Fruit fly (Drosophila melanogaster) whole organism, pupa: Measurements from ENCODE around the gene Jhbp7.

Source experiments
- CG10348 ChIP-seq: fragments of 200-800 bp; sonication (Bioruptor generic); IDR thresholded peaks from 2 replicates; pipeline ENCODE4 v1.3.6; 2022; ENCODE audit warnings: missing biosample characterization, missing genetic modification characterization
- CG12605 ChIP-seq: fragments of 200-800 bp; sonication (Bioruptor generic); IDR thresholded peaks from 2 replicates; pipeline ENCODE4 v1.3.6; 2022; ENCODE audit warnings: missing biosample characterization, missing genetic modification characterization
- CG17806 ChIP-seq: fragments of 200-800 bp; sonication (Bioruptor generic); optimal IDR thresholded peaks from 2 replicates; lab custom pipeline; 2018; ENCODE audit warnings: missing biosample characterization, mild to moderate bottlenecking, missing genetic modification characterization, moderate library complexity
- CG32121 ChIP-seq: fragments of 200-800 bp; sonication (Bioruptor generic); IDR thresholded peaks from 2 replicates; pipeline ENCODE4 v1.3.6; 2022; ENCODE audit warnings: missing biosample characterization, missing genetic modification characterization
- CG4496 ChIP-seq: fragments of 200-800 bp; sonication (Bioruptor generic); IDR thresholded peaks from 3 replicates; pipeline ENCODE4 v1.3.6; 2022; ENCODE audit warnings: missing biosample characterization, missing genetic modification characterization
- CG8159 ChIP-seq: fragments of 200-800 bp; sonication (Bioruptor generic); optimal IDR thresholded peaks from 3 replicates; lab custom pipeline; 2018; ENCODE audit warnings: missing biosample characterization, mild to moderate bottlenecking, missing genetic modification characterization, moderate library complexity
- EcR ChIP-seq: fragments of 200-800 bp; sonication (Bioruptor generic); optimal IDR thresholded peaks from 3 replicates; lab custom pipeline; 2019; ENCODE audit warnings: missing biosample characterization, missing genetic modification characterization, mild to moderate bottlenecking, moderate library complexity, missing genetic modification reagents
- Ets98B ChIP-seq: fragments of 200-800 bp; sonication (Bioruptor generic); IDR thresholded peaks from 2 replicates; pipeline ENCODE4 v1.3.6; 2022; ENCODE audit warnings: missing biosample characterization, missing genetic modification characterization
- Pif1B ChIP-seq: fragments of 200-800 bp; sonication (Bioruptor generic); optimal IDR thresholded peaks from 3 replicates; lab custom pipeline; 2016; ENCODE audit warnings: missing biosample characterization, missing genetic modification characterization
- Snoo ChIP-seq: fragments of 200-800 bp; sonication (Bioruptor generic); optimal IDR thresholded peaks from 3 replicates; lab custom pipeline; 2017; ENCODE audit warnings: missing biosample characterization, mild to moderate bottlenecking, missing genetic modification characterization, inconsistent platforms
- gl ChIP-seq: fragments of 200-800 bp; sonication (Bioruptor generic); optimal IDR thresholded peaks from 2 replicates; lab custom pipeline; 2018; ENCODE audit warnings: missing biosample characterization, mild to moderate bottlenecking, missing genetic modification characterization

DNA sequence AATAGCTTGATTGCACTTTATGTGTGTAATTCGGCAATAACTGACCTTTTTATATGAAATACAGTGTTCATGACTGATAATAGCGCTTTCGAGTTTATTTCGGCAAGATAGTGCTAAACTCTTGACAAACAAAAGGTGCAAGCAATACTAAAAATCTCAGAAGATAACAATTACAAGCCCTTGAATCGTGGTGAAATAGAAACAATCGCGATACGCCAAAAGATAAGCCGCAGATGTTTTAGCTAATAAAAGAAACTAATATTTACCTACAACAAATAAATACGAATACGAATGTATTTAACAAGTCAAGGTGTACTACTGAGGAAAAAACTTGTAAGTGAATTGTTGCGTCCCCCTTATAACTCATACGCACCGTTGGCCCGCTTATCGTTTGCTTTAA is 37.9 kb downstream of the Jhbp7 start:
- no peak for TF ChIP-seq CG12605
- no peak for TF ChIP-seq CG4496 (GFP tag; lab: Robert Waterston, UW)
- no peak for TF ChIP-seq EcR
- no peak for TF ChIP-seq Snoo (tag; lab: Kevin White, UChicago)
- TF ChIP-seq CG8159 (tag; lab: Kevin White, UChicago) = no peak
- no peak for TF ChIP-seq CG10348 (GFP tag; lab: Robert Waterston, UW)
- TF ChIP-seq Ets98B = no peak
- no peak for TF ChIP-seq CG32121 (GFP tag; lab: Robert Waterston, UW)
- no peak for TF ChIP-seq CG17806 (tag; lab: Kevin White, UChicago)
- no peak for TF ChIP-seq Pif1B (GFP tag; lab: Kevin White, UChicago)
- no peak for TF ChIP-seq gl (tag; lab: Kevin White, UChicago)
